Worm (Caenorhabditis elegans) whole organism, mixed stage, embryonic: ENCODE results near the gene T23B5.4.

Experiments used
- blmp-1 ChIP-seq: fragments of 150-350 bp; optimal IDR thresholded peaks from 2 replicates; lab custom pipeline; 2014; ENCODE audit warnings: missing biosample characterization, missing genetic modification characterization
- lsy-2 ChIP-seq: fragments of 150-350 bp; optimal IDR thresholded peaks from 2 replicates; lab custom pipeline; 2014; ENCODE audit warnings: missing biosample characterization, missing genetic modification characterization
- pha-4 ChIP-seq: fragments of 150-350 bp; optimal IDR thresholded peaks from 2 replicates; lab custom pipeline; 2018; ENCODE audit warnings: missing biosample characterization, missing genetic modification reagents, missing genetic modification characterization

- TF ChIP-seq pha-4 (tag; lab: Kevin White, UChicago) = no peak
- no peak for TF ChIP-seq blmp-1
- TF ChIP-seq lsy-2 = no peak
Observed at ce11 chrIV:12640875-12641860, 33.6 kb upstream of the T23B5.4 start.
